Worm (Caenorhabditis elegans): ENCODE results near the gene C26E1.1.

DNA sequence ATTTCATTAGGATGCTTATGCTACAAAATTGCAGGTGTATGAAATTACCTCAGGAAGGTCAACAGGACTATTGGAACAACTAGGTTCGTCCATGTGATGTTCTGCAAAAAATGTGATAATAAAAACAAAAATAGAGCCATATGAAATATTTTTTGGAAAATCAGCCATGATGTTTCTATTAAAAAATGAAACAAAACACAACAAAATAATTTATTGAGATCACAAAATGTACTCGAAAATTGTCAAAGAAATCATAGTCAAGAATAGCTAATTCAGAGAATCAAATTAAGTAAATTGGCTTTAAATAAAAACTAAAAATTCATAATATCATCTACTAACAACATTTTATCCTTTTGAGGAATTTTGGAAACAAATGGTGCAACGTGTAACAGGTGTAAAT, 33.6 kb downstream of the C26E1.1 start, which contains the start of gene nhr-129:
- TF ChIP-seq him-1 (tag; optimal IDR thresholded peaks at IDR 0.05) (no peak), dao-5 (tag; optimal IDR thresholded peaks at IDR 0.05) (no peak)
